Fruit fly (Drosophila melanogaster): ENCODE data around the gene CG1632.

CG1632 gene

dm6 chrX:8254739-8255326 is 2.4 kb downstream of the CG1632 start:
- no peak for TF ChIP-seq Myc (optimal IDR thresholded peaks at IDR 0.05)
- no peak for TF ChIP-seq insv (optimal IDR thresholded peaks at IDR 0.05)
- TF ChIP-seq h (optimal IDR thresholded peaks at IDR 0.05) = no peak
- no peak for TF ChIP-seq psq (optimal IDR thresholded peaks at IDR 0.05)
- TF ChIP-seq ttk (optimal IDR thresholded peaks at IDR 0.05) = no peak
- TF ChIP-seq Sin3A (optimal IDR thresholded peaks at IDR 0.05) = no peak

- TF ChIP-seq insv (optimal IDR thresholded peaks at IDR 0.05) (no peak), psq (optimal IDR thresholded peaks at IDR 0.05) (no peak), Myc (optimal IDR thresholded peaks at IDR 0.05) (no peak), ttk (optimal IDR thresholded peaks at IDR 0.05) (no peak), Sin3A (optimal IDR thresholded peaks at IDR 0.05) (no peak), h (optimal IDR thresholded peaks at IDR 0.05) (no peak)
Observed at dm6 chrX:8258281-8258802, 5.9 kb downstream of the CG1632 start.

dm6 chrX:8259881-8260280 is 7.4 kb downstream of the CG1632 start:
- TF ChIP-seq insv (optimal IDR thresholded peaks at IDR 0.05) (no peak), Myc (optimal IDR thresholded peaks at IDR 0.05) (no peak), Sin3A (optimal IDR thresholded peaks at IDR 0.05) (no peak), psq (optimal IDR thresholded peaks at IDR 0.05) (no peak), ttk (optimal IDR thresholded peaks at IDR 0.05) (no peak), h (optimal IDR thresholded peaks at IDR 0.05) (no peak)

dm6 chrX:8263236-8263635 is 10.8 kb downstream of the CG1632 start:
- no peak for TF ChIP-seq psq (optimal IDR thresholded peaks at IDR 0.05)
- no peak for TF ChIP-seq Myc (optimal IDR thresholded peaks at IDR 0.05)
- no peak for TF ChIP-seq Sin3A (optimal IDR thresholded peaks at IDR 0.05)
- no peak for TF ChIP-seq insv (optimal IDR thresholded peaks at IDR 0.05)
- TF ChIP-seq h (optimal IDR thresholded peaks at IDR 0.05) = no peak
- no peak for TF ChIP-seq ttk (optimal IDR thresholded peaks at IDR 0.05)

- no peak for TF ChIP-seq psq (optimal IDR thresholded peaks at IDR 0.05)
- no peak for TF ChIP-seq Myc (optimal IDR thresholded peaks at IDR 0.05)
- no peak for TF ChIP-seq ttk (optimal IDR thresholded peaks at IDR 0.05)
- TF ChIP-seq h (optimal IDR thresholded peaks at IDR 0.05) = no peak
Observed at dm6 chrX:8265261-8265660, 12.8 kb downstream of the CG1632 start.

- no peak for TF ChIP-seq insv (optimal IDR thresholded peaks at IDR 0.05)
- TF ChIP-seq Myc (optimal IDR thresholded peaks at IDR 0.05) = no peak
- no peak for TF ChIP-seq ttk (optimal IDR thresholded peaks at IDR 0.05)
- TF ChIP-seq Sin3A (optimal IDR thresholded peaks at IDR 0.05) = no peak
- TF ChIP-seq h (optimal IDR thresholded peaks at IDR 0.05) = no peak
- TF ChIP-seq psq (optimal IDR thresholded peaks at IDR 0.05) = no peak
Observed at dm6 chrX:8271363-8272061, 19.0 kb downstream of the CG1632 start, which contains the start of gene Corp. Gene Corp (minus strand): TSS chrX:8271409.

- TF ChIP-seq psq (optimal IDR thresholded peaks at IDR 0.05) (no peak), Myc (optimal IDR thresholded peaks at IDR 0.05) (no peak), insv (optimal IDR thresholded peaks at IDR 0.05) (no peak), ttk (optimal IDR thresholded peaks at IDR 0.05) (no peak), h (optimal IDR thresholded peaks at IDR 0.05) (no peak), Sin3A (optimal IDR thresholded peaks at IDR 0.05) (no peak)
Observed at dm6 chrX:8273291-8273690, 20.8 kb downstream of the CG1632 start, which contains the start of gene CG1636. Gene CG1636 (plus strand): TSS chrX:8273412.

dm6 chrX:8273799-8274484 is 21.5 kb downstream of the CG1632 start, which contains the start of gene CG15343:
Gene CG15343 (minus strand): TSS chrX:8273806.
- no peak for TF ChIP-seq ttk (optimal IDR thresholded peaks at IDR 0.05)
- no peak for TF ChIP-seq Myc (optimal IDR thresholded peaks at IDR 0.05)
- TF ChIP-seq h (optimal IDR thresholded peaks at IDR 0.05) = no peak
- TF ChIP-seq psq (optimal IDR thresholded peaks at IDR 0.05) = no peak
- no peak for TF ChIP-seq Sin3A (optimal IDR thresholded peaks at IDR 0.05)
- TF ChIP-seq insv (optimal IDR thresholded peaks at IDR 0.05) = no peak

- TF ChIP-seq Sin3A (optimal IDR thresholded peaks at IDR 0.05) (no peak), insv (optimal IDR thresholded peaks at IDR 0.05) (no peak), psq (optimal IDR thresholded peaks at IDR 0.05) (no peak), h (optimal IDR thresholded peaks at IDR 0.05) (no peak), ttk (optimal IDR thresholded peaks at IDR 0.05) (no peak), Myc (optimal IDR thresholded peaks at IDR 0.05) (no peak)
Observed at dm6 chrX:8285052-8285451, 32.6 kb downstream of the CG1632 start.

- TF ChIP-seq psq (optimal IDR thresholded peaks at IDR 0.05) (no peak), Sin3A (optimal IDR thresholded peaks at IDR 0.05) (no peak), Myc (optimal IDR thresholded peaks at IDR 0.05) (no peak), ttk (optimal IDR thresholded peaks at IDR 0.05) (no peak), h (optimal IDR thresholded peaks at IDR 0.05) (no peak), insv (optimal IDR thresholded peaks at IDR 0.05) (no peak)
Observed at dm6 chrX:8286859-8287258, 34.4 kb downstream of the CG1632 start.

- TF ChIP-seq insv (optimal IDR thresholded peaks at IDR 0.05) (no peak), ttk (optimal IDR thresholded peaks at IDR 0.05) (no peak), Sin3A (optimal IDR thresholded peaks at IDR 0.05) (no peak), Myc (optimal IDR thresholded peaks at IDR 0.05) (no peak), h (optimal IDR thresholded peaks at IDR 0.05) (no peak), psq (optimal IDR thresholded peaks at IDR 0.05) (no peak)
Observed at dm6 chrX:8294493-8295337, 42.2 kb downstream of the CG1632 start.

All from Kc167 (cell line).